Fruit fly (Drosophila melanogaster) whole organism, pupa: ENCODE measurements around the gene anchor.

Experiments
- CG12605 ChIP-seq: fragments of 200-800 bp; sonication (Bioruptor generic); IDR thresholded peaks from 2 replicates; pipeline ENCODE4 v1.3.6; 2022; ENCODE audit warnings: missing biosample characterization, missing genetic modification characterization
- CG15710 ChIP-seq: fragments of 200-800 bp; sonication (Bioruptor generic); optimal IDR thresholded peaks from 2 replicates; lab custom pipeline; 2018; ENCODE audit warnings: missing biosample characterization, mild to moderate bottlenecking, missing genetic modification characterization, moderate library complexity
- CG32121 ChIP-seq: fragments of 200-800 bp; sonication (Bioruptor generic); IDR thresholded peaks from 2 replicates; pipeline ENCODE4 v1.3.6; 2022; ENCODE audit warnings: missing biosample characterization, missing genetic modification characterization
- CG8159 ChIP-seq: fragments of 200-800 bp; sonication (Bioruptor generic); optimal IDR thresholded peaks from 3 replicates; lab custom pipeline; 2018; ENCODE audit warnings: missing biosample characterization, mild to moderate bottlenecking, missing genetic modification characterization, moderate library complexity
- CG9948 ChIP-seq: fragments of 200-800 bp; sonication (Bioruptor generic); optimal IDR thresholded peaks from 2 replicates; lab custom pipeline; 2018; ENCODE audit warnings: missing biosample characterization, mild to moderate bottlenecking, missing genetic modification characterization, moderate library complexity
- D1 ChIP-seq: fragments of 200-800 bp; sonication (Bioruptor generic); optimal IDR thresholded peaks from 2 replicates; lab custom pipeline; 2018; ENCODE audit warnings: missing biosample characterization, mild to moderate bottlenecking, missing genetic modification characterization, moderate library complexity
- Pif1B ChIP-seq: fragments of 200-800 bp; sonication (Bioruptor generic); optimal IDR thresholded peaks from 3 replicates; lab custom pipeline; 2016; ENCODE audit warnings: missing biosample characterization, missing genetic modification characterization

DNA sequence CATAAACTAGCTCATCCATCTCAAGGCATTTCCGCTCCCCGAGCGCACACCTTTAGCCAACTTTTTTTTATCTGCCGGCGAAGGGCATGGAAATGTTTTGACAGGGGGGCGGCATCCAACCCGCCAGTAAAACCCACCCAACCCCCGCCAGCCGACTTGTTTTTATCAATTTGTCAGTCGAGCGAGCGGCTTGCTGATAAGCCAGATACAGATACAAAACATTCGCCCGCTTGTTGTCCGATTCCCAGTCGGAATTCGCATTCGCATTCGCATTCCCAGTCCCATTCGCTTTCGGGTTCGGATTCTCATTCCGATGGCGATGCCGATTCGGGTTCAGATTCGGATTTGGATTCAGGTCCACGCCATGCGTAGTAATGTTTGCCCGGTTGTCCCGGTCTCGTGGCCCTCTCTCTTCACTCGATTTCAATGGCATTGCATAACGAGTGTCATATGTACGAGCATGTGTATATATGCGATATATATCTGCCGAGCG, 43.5 kb downstream of the anchor start:
- TF ChIP-seq CG9948 (tag; lab: Kevin White, UChicago) (no peak), Pif1B (no peak), CG15710 (tag; lab: Kevin White, UChicago) (no peak), CG12605 (no peak), CG8159 (no peak), CG32121 (no peak), D1 (tag; lab: Kevin White, UChicago) (no peak)
